Worm (Caenorhabditis elegans): ENCODE results near the gene W04E12.3.

W04E12.3 gene

ce11 chrV:19756253-19756652, 14.5 kb downstream of the W04E12.3 start, which contains the start of gene W04E12.9:
Gene W04E12.9, plus strand, starts transcription at chrV:19756553.
- TF ChIP-seq R02D3.7 (tag; optimal IDR thresholded peaks at IDR 0.05) (no peak), lir-3 (tag; optimal IDR thresholded peaks at IDR 0.05) (no peak), nhr-25 (tag; optimal IDR thresholded peaks at IDR 0.05; ENCODE audit: borderline replicate concordance, insufficient read depth) (no peak), Y75B8A.6 (GFP tag; IDR thresholded peaks at IDR 0.05) (no peak), mxl-2 (GFP tag; conservative IDR thresholded peaks at IDR 0.05) (no peak), F49E8.2 (tag; optimal IDR thresholded peaks at IDR 0.05; ENCODE audit: borderline replicate concordance) (no peak), ceh-20 (GFP tag; IDR thresholded peaks at IDR 0.05) (no peak), nhr-237 (tag; optimal IDR thresholded peaks at IDR 0.05) (no peak), nhr-41 (GFP tag; IDR thresholded peaks at IDR 0.05) (no peak), nhr-77 (tag; optimal IDR thresholded peaks at IDR 0.05) (no peak), nhr-28 (tag; optimal IDR thresholded peaks at IDR 0.05) (no peak), dmd-8 (GFP tag; IDR thresholded peaks at IDR 0.05) (no peak), nhr-111 (GFP tag; optimal IDR thresholded peaks at IDR 0.05) (no peak), cey-2 (tag; optimal IDR thresholded peaks at IDR 0.05; ENCODE audit: borderline replicate concordance, insufficient read depth) (no peak), zip-2 (tag; optimal IDR thresholded peaks at IDR 0.05) (no peak), nhr-6 (tag; optimal IDR thresholded peaks at IDR 0.05) (no peak), hif-1 (tag; optimal IDR thresholded peaks at IDR 0.05) (no peak), saeg-2 (GFP tag; IDR thresholded peaks at IDR 0.05) (no peak), unc-130 (GFP tag; optimal IDR thresholded peaks at IDR 0.05) (no peak)

ce11 chrV:19759282-19759681, 17.5 kb downstream of the W04E12.3 start:
- TF ChIP-seq daf-12 (tag; optimal IDR thresholded peaks at IDR 0.05) (no peak), aha-1 (tag) (peak; percentile 77), set-16 (GFP tag; IDR thresholded peaks at IDR 0.05) (peak; percentile 77), lin-39 (tag; optimal IDR thresholded peaks at IDR 0.05) (no peak), pqm-1 (tag; optimal IDR thresholded peaks at IDR 0.05) (no peak), nhr-11 (tag; optimal IDR thresholded peaks at IDR 0.05) (no peak), nhr-102 (tag; optimal IDR thresholded peaks at IDR 0.05) (no peak)

ce11 chrV:19760751-19761150, 19.0 kb downstream of the W04E12.3 start, which contains the start of gene M162.5:
Gene M162.5, plus strand, starts transcription at chrV:19761051.
- no peak for TF ChIP-seq lin-38 (GFP tag; IDR thresholded peaks at IDR 0.05)
- peak; percentile 42 for TF ChIP-seq aha-1 (tag)

- TF ChIP-seq Y75B8A.6 (GFP tag; IDR thresholded peaks at IDR 0.05) (no peak), ceh-62 (tag; optimal IDR thresholded peaks at IDR 0.05) (no peak), rbr-2 (tag; optimal IDR thresholded peaks at IDR 0.05) (no peak), ztf-11 (tag; optimal IDR thresholded peaks at IDR 0.05) (no peak), mdt-29 (GFP tag; IDR thresholded peaks at IDR 0.05) (no peak), duxl-1 (tag; optimal IDR thresholded peaks at IDR 0.05; ENCODE audit: poor library complexity) (peak; percentile 54), D1046.2 (GFP tag; IDR thresholded peaks at IDR 0.05) (no peak)
These were observed 26.0 kb downstream of the W04E12.3 start for ce11 chrV:19767719-19768118.

DNA sequence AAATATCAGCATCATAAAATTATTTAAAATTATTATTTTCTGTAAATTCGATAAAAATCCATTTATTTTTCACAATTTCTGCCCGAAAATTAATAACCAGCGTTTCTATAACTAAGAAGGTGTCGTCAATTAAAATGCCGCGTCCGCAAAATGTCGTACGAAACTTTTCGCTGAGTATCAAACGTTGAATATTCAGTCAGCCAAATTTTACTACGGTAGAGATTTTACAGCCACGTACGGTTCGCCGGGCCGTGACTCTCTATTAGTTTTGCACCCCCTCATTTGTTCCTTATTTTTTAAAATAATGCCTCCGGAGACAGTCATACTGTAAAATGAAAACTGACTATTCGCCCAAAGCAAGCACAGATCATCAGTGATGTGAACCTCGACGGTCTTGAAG, 29.1 kb downstream of the W04E12.3 start:
- peak; percentile 49 for TF ChIP-seq unc-130 (GFP tag; optimal IDR thresholded peaks at IDR 0.05)

- TF ChIP-seq ama-1 (optimal IDR thresholded peaks at IDR 0.05) (no peak), lin-13 (GFP tag; optimal IDR thresholded peaks at IDR 0.05) (no peak), zfp-2 (tag; optimal IDR thresholded peaks at IDR 0.05) (no peak)
These were observed 29.9 kb downstream of the W04E12.3 start, which contains the start of gene M162.15 for ce11 chrV:19771660-19772059. Gene M162.15, minus strand, starts transcription at chrV:19771760.
